Worm (Caenorhabditis elegans): ENCODE measurements around the gene atad-3.

- TF ChIP-seq fkh-10 (GFP tag; optimal IDR thresholded peaks at IDR 0.05): no peak
- TF ChIP-seq elt-3 (tag; optimal IDR thresholded peaks at IDR 0.05): no peak
- no peak for TF ChIP-seq zip-4 (GFP tag; optimal IDR thresholded peaks at IDR 0.05)
- no peak for TF ChIP-seq pag-3 (tag; optimal IDR thresholded peaks at IDR 0.05; ENCODE audit: borderline replicate concordance, insufficient read depth)
- no peak for TF ChIP-seq egl-27 (tag; optimal IDR thresholded peaks at IDR 0.05)
- no peak for TF ChIP-seq nhr-11 (tag; optimal IDR thresholded peaks at IDR 0.05)
Measured at ce11 chrII:10242294-10242693, 6.5 kb upstream of the atad-3 start, which contains the start of gene mrps-14.
